Worm (Caenorhabditis elegans) whole organism, mixed stage, embryonic: ENCODE data around the gene syp-2.
A peak's percentile ranks its signal among the peaks of the same experiment; 100 is the strongest.

Experiments used
- M03D4.4 ChIP-seq: sonication (generic microtip); optimal IDR thresholded peaks from 2 replicates; lab custom pipeline; 2017; ENCODE audit warnings: mild to moderate bottlenecking, missing genetic modification characterization, missing compliant biosample characterization
- bed-3 ChIP-seq: fragments of 200-800 bp; sonication (Bioruptor generic); optimal IDR thresholded peaks from 3 replicates; lab custom pipeline; 2018; ENCODE audit warnings: mild to moderate bottlenecking, missing genetic modification characterization, moderate library complexity, missing compliant biosample characterization
- blmp-1 ChIP-seq: fragments of 150-350 bp; optimal IDR thresholded peaks from 2 replicates; lab custom pipeline; 2014; ENCODE audit warnings: missing biosample characterization, missing genetic modification characterization
- ceh-39 ChIP-seq: fragments of 150-350 bp; optimal IDR thresholded peaks from 2 replicates; lab custom pipeline; 2014; ENCODE audit warnings: missing biosample characterization, missing genetic modification characterization
- ceh-43 ChIP-seq: fragments of 200-800 bp; sonication (Bioruptor generic); optimal IDR thresholded peaks from 2 replicates; lab custom pipeline; 2018; ENCODE audit warnings: mild to moderate bottlenecking, missing genetic modification characterization, moderate library complexity, missing compliant biosample characterization
- ceh-83 ChIP-seq: fragments of 200-800 bp; sonication (Bioruptor generic); optimal IDR thresholded peaks from 2 replicates; lab custom pipeline; 2018; ENCODE audit warnings: mild to moderate bottlenecking, missing genetic modification characterization, missing compliant biosample characterization
- ces-1 ChIP-seq: fragments of 150-350 bp; optimal IDR thresholded peaks from 2 replicates; lab custom pipeline; 2014; ENCODE audit warnings: missing biosample characterization, missing genetic modification reagents, missing genetic modification characterization
- cnd-1 ChIP-seq: fragments of 200-800 bp; sonication (Bioruptor generic); optimal IDR thresholded peaks from 2 replicates; lab custom pipeline; 2018; ENCODE audit warnings: mild to moderate bottlenecking, missing genetic modification characterization, missing compliant biosample characterization
- drap-1 ChIP-seq: fragments of 200-800 bp; sonication (Bioruptor generic); optimal IDR thresholded peaks from 3 replicates; lab custom pipeline; 2018; ENCODE audit warnings: mild to moderate bottlenecking, missing genetic modification characterization, missing compliant biosample characterization
- elt-1 ChIP-seq: sonication (generic microtip); optimal IDR thresholded peaks from 2 replicates; lab custom pipeline; 2017; ENCODE audit warnings: missing genetic modification characterization, mild to moderate bottlenecking, missing compliant biosample characterization, antibody characterized with exemption, moderate library complexity, borderline replicate concordance; ENCODE audit not compliant: insufficient read depth
- elt-3 ChIP-seq: fragments of 150-350 bp; optimal IDR thresholded peaks from 2 replicates; lab custom pipeline; 2014; ENCODE audit warnings: missing biosample characterization, missing genetic modification characterization
- flh-1 ChIP-seq: fragments of 200-800 bp; sonication (Bioruptor generic); optimal IDR thresholded peaks from 2 replicates; lab custom pipeline; 2018; ENCODE audit warnings: mild to moderate bottlenecking, missing genetic modification characterization, moderate library complexity, missing compliant biosample characterization
- ham-2 ChIP-seq: fragments of 200-800 bp; sonication (Bioruptor generic); optimal IDR thresholded peaks from 2 replicates; lab custom pipeline; 2018; ENCODE audit warnings: mild to moderate bottlenecking, missing genetic modification characterization, missing compliant biosample characterization
- lin-13 ChIP-seq: fragments of 150-350 bp; optimal IDR thresholded peaks from 2 replicates; lab custom pipeline; 2014; ENCODE audit warnings: missing biosample characterization, missing genetic modification characterization
- lin-32 ChIP-seq: fragments of 200-800 bp; sonication (Bioruptor generic); optimal IDR thresholded peaks from 2 replicates; lab custom pipeline; 2018; ENCODE audit warnings: mild to moderate bottlenecking, missing genetic modification characterization, missing compliant biosample characterization
- lsy-2 ChIP-seq: fragments of 150-350 bp; optimal IDR thresholded peaks from 2 replicates; lab custom pipeline; 2014; ENCODE audit warnings: missing biosample characterization, missing genetic modification characterization
- mep-1 ChIP-seq: fragments of 150-350 bp; optimal IDR thresholded peaks from 2 replicates; lab custom pipeline; 2017; ENCODE audit warnings: missing biosample characterization, missing genetic modification reagents, missing genetic modification characterization, inconsistent platforms
- mls-2 ChIP-seq: sonication (generic microtip); optimal IDR thresholded peaks from 2 replicates; lab custom pipeline; 2016; ENCODE audit warnings: mild to moderate bottlenecking, missing genetic modification characterization, moderate library complexity, missing compliant biosample characterization
- nhr-12 ChIP-seq: fragments of 150-350 bp; optimal IDR thresholded peaks from 2 replicates; lab custom pipeline; 2014; ENCODE audit warnings: missing biosample characterization, missing genetic modification characterization
- nhr-2 ChIP-seq: fragments of 150-350 bp; optimal IDR thresholded peaks from 2 replicates; lab custom pipeline; 2014; ENCODE audit warnings: missing biosample characterization, missing genetic modification characterization
- nhr-237 ChIP-seq: fragments of 150-350 bp; optimal IDR thresholded peaks from 2 replicates; lab custom pipeline; 2014; ENCODE audit warnings: missing biosample characterization, missing genetic modification characterization
- nhr-28 ChIP-seq: fragments of 150-350 bp; optimal IDR thresholded peaks from 2 replicates; lab custom pipeline; 2014; ENCODE audit warnings: missing biosample characterization, missing genetic modification characterization
- nhr-76 ChIP-seq: sonication (generic microtip); optimal IDR thresholded peaks from 2 replicates; lab custom pipeline; 2017; ENCODE audit warnings: missing biosample characterization, missing genetic modification characterization
- sem-2 ChIP-seq: fragments of 200-800 bp; sonication (Bioruptor generic); optimal IDR thresholded peaks from 2 replicates; lab custom pipeline; 2018; ENCODE audit warnings: mild to moderate bottlenecking, missing genetic modification characterization, missing compliant biosample characterization
- snpc-4 ChIP-seq: fragments of 150-350 bp; optimal IDR thresholded peaks from 2 replicates; lab custom pipeline; 2014; ENCODE audit warnings: missing biosample characterization, missing genetic modification characterization
- sptf-1 ChIP-seq: sonication (generic microtip); optimal IDR thresholded peaks from 2 replicates; lab custom pipeline; 2017; ENCODE audit warnings: mild to moderate bottlenecking, missing genetic modification characterization, moderate library complexity, missing compliant biosample characterization
- tbx-8 ChIP-seq: fragments of 200-800 bp; sonication (Bioruptor generic); optimal IDR thresholded peaks from 2 replicates; lab custom pipeline; 2018; ENCODE audit warnings: mild to moderate bottlenecking, missing genetic modification characterization, moderate library complexity, missing compliant biosample characterization
- unc-120 ChIP-seq: sonication (generic microtip); optimal IDR thresholded peaks from 2 replicates; lab custom pipeline; 2017; ENCODE audit warnings: missing genetic modification characterization, missing compliant biosample characterization; ENCODE audit not compliant: poor library complexity, severe bottlenecking
- unc-39 ChIP-seq: fragments of 150-350 bp; optimal IDR thresholded peaks from 2 replicates; lab custom pipeline; 2014; ENCODE audit warnings: missing biosample characterization, missing genetic modification characterization
- zip-8 ChIP-seq: fragments of 150-350 bp; optimal IDR thresholded peaks from 2 replicates; lab custom pipeline; 2014; ENCODE audit warnings: missing biosample characterization, missing genetic modification characterization
- ztf-11 ChIP-seq: fragments of 150-350 bp; optimal IDR thresholded peaks from 2 replicates; lab custom pipeline; 2014; ENCODE audit warnings: missing biosample characterization, missing genetic modification characterization

Gene syp-2

ce11 chrV:5582860-5583259 lies 46.6 kb downstream of the syp-2 start:
- no peak for TF ChIP-seq sem-2 (GFP tag; lab: Kevin White, UChicago)
- no peak for TF ChIP-seq flh-1 (GFP tag; lab: Kevin White, UChicago)
- TF ChIP-seq nhr-76 (tag; lab: Kevin White, UChicago), result no peak
- no peak for TF ChIP-seq bed-3 (GFP tag; lab: Kevin White, UChicago)
- TF ChIP-seq mls-2 (tag; lab: Kevin White, UChicago), result no peak
- TF ChIP-seq elt-1, result no peak
- TF ChIP-seq ceh-39 (tag; lab: Kevin White, UChicago), result no peak
- TF ChIP-seq nhr-28 (tag; lab: Kevin White, UChicago), result no peak
- TF ChIP-seq nhr-2 (tag; lab: Kevin White, UChicago), result no peak
- no peak for TF ChIP-seq elt-3
- TF ChIP-seq sptf-1 (tag; lab: Kevin White, UChicago), result no peak
- no peak for TF ChIP-seq ham-2 (GFP tag; lab: Kevin White, UChicago)
- no peak for TF ChIP-seq unc-39 (tag; lab: Kevin White, UChicago)
- TF ChIP-seq, all 35 proteins: peak for 0

ce11 chrV:5584293-5584776 lies 48.0 kb downstream of the syp-2 start, which contains the start of gene pas-6:
TSS of gene pas-6 (minus strand) at chrV:5584343.
- TF ChIP-seq sem-2 (GFP tag; lab: Kevin White, UChicago), result no peak
- no peak for TF ChIP-seq elt-3
- TF ChIP-seq lin-13 (tag; lab: Kevin White, UChicago), result no peak
- TF ChIP-seq bed-3 (GFP tag; lab: Kevin White, UChicago), result no peak
- no peak for TF ChIP-seq ceh-43 (GFP tag; lab: Kevin White, UChicago)
- TF ChIP-seq tbx-8 (GFP tag; lab: Kevin White, UChicago), result no peak
- no peak for TF ChIP-seq drap-1 (GFP tag; lab: Kevin White, UChicago)
- TF ChIP-seq nhr-76 (tag; lab: Kevin White, UChicago), result no peak
- peak; percentile 9 for TF ChIP-seq mep-1
- TF ChIP-seq lsy-2 (tag; lab: Kevin White, UChicago), result peak; percentile 96
- TF ChIP-seq ces-1, result peak; percentile 23
- no peak for TF ChIP-seq ceh-39 (tag; lab: Kevin White, UChicago)
- TF ChIP-seq nhr-12 (tag; lab: Kevin White, UChicago), result no peak
- no peak for TF ChIP-seq nhr-2 (tag; lab: Kevin White, UChicago)
- no peak for TF ChIP-seq nhr-28 (tag; lab: Kevin White, UChicago)
- no peak for TF ChIP-seq zip-8 (tag; lab: Kevin White, UChicago)
- no peak for TF ChIP-seq unc-120 (tag; lab: Kevin White, UChicago)
- TF ChIP-seq ham-2 (GFP tag; lab: Kevin White, UChicago), result no peak
- TF ChIP-seq nhr-237, result no peak
- TF ChIP-seq lin-32, result no peak

- TF ChIP-seq flh-1 (GFP tag; lab: Kevin White, UChicago) (no peak), cnd-1 (tag; lab: Kevin White, UChicago) (no peak), lin-32 (no peak), nhr-2 (tag; lab: Kevin White, UChicago) (no peak), ceh-83 (no peak), snpc-4 (no peak), ham-2 (GFP tag; lab: Kevin White, UChicago) (no peak), elt-3 (no peak), M03D4.4 (tag; lab: Kevin White, UChicago) (no peak), sem-2 (GFP tag; lab: Kevin White, UChicago) (no peak), elt-1 (no peak), lsy-2 (tag; lab: Kevin White, UChicago) (no peak), ceh-43 (GFP tag; lab: Kevin White, UChicago) (no peak), sptf-1 (tag; lab: Kevin White, UChicago) (no peak), nhr-237 (no peak), blmp-1 (tag; lab: Kevin White, UChicago) (no peak)
- TF ChIP-seq, all 35 proteins: peak for 0
Measured at ce11 chrV:5584833-5585232, 48.5 kb downstream of the syp-2 start, which contains the start of gene CD4.11. TSS of gene CD4.11 (plus strand) at chrV:5585133.

DNA sequence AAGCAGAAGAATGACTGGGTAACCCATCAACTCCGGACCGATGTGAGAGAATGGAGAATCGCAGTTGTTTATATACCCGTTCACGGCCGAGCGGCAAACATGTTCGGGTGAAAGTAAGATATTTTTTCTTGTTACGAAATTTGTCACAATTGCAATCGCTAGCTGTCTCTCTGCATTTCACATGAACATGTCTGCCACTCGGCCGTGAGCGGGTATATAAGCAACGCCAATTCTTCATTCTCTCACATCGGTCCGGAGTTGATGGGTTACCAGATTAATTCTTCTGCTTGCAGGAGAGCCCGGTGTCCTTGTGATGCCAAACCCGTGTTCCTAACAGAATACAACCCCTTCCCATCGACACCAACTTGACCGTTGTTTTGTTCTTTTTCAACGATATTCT lies 50.8 kb downstream of the syp-2 start:
- TF ChIP-seq ces-1 (no peak), M03D4.4 (tag; lab: Kevin White, UChicago) (no peak), ceh-39 (tag; lab: Kevin White, UChicago) (no peak), lin-32 (no peak), ztf-11 (tag; lab: Kevin White, UChicago) (no peak), mep-1 (no peak), elt-3 (no peak), bed-3 (GFP tag; lab: Kevin White, UChicago) (no peak), mls-2 (tag; lab: Kevin White, UChicago) (no peak), blmp-1 (tag; lab: Kevin White, UChicago) (no peak), nhr-12 (tag; lab: Kevin White, UChicago) (no peak), lin-13 (tag; lab: Kevin White, UChicago) (no peak)
